Worm (Caenorhabditis elegans) whole organism, midembryonic: ENCODE results near the gene klp-11.

Experiments
- T22C8.4 ChIP-seq: fragments of 200-800 bp; sonication (Bioruptor generic); IDR thresholded peaks from 2 replicates; pipeline ENCODE4 v1.3.6; 2022; ENCODE audit warnings: missing genetic modification characterization, missing compliant biosample characterization
- ref-1 ChIP-seq: fragments of 200-800 bp; sonication (Bioruptor generic); conservative IDR thresholded peaks from 2 replicates; pipeline ENCODE4 v1.3.6; 2022; ENCODE audit warnings: missing genetic modification reagents, missing genetic modification characterization, missing compliant biosample characterization

ce11 chrIV:8723720-8724119, 38.1 kb downstream of the klp-11 start, which contains the start of gene F21D5.9:
- TF ChIP-seq ref-1 (GFP tag; lab: Robert Waterston, UW) (no peak), T22C8.4 (no peak)
